Fruit fly (Drosophila melanogaster) whole organism, wandering third instar larva: ENCODE results near the gene nonA.

ENCODE experiments used
- Abd-B ChIP-seq: fragments of >200 bp; optimal IDR thresholded peaks from 2 replicates; lab custom pipeline; 2017; ENCODE audit warnings: missing biosample characterization, missing genetic modification characterization
- CG9705 ChIP-seq: fragments of 200-800 bp; sonication (Bioruptor generic); optimal IDR thresholded peaks from 2 replicates; lab custom pipeline; 2018; ENCODE audit warnings: missing biosample characterization, mild to moderate bottlenecking, missing genetic modification characterization
- Dfd ChIP-seq: fragments of >200 bp; optimal IDR thresholded peaks from 2 replicates; lab custom pipeline; 2017; ENCODE audit warnings: missing biosample characterization, missing genetic modification characterization
- Hr78 ChIP-seq: fragments of >200 bp; optimal IDR thresholded peaks from 2 replicates; lab custom pipeline; 2017; ENCODE audit warnings: missing biosample characterization, missing genetic modification characterization
- ey ChIP-seq: fragments of 200-800 bp; sonication (Bioruptor generic); optimal IDR thresholded peaks from 2 replicates; lab custom pipeline; 2016; ENCODE audit warnings: missing biosample characterization, missing genetic modification characterization
- h ChIP-seq: fragments of 200-800 bp; sonication (Bioruptor generic); optimal IDR thresholded peaks from 3 replicates; lab custom pipeline; 2016; ENCODE audit warnings: missing biosample characterization, mild to moderate bottlenecking, missing genetic modification characterization
- psq ChIP-seq: fragments of 200-800 bp; sonication (Bioruptor generic); optimal IDR thresholded peaks from 3 replicates; lab custom pipeline; 2017; ENCODE audit warnings: missing biosample characterization, mild to moderate bottlenecking, missing genetic modification characterization, moderate library complexity
- woc ChIP-seq: sonication (Bioruptor generic); optimal IDR thresholded peaks from 2 replicates; lab custom pipeline; 2016; ENCODE audit warnings: missing biosample characterization, mild to moderate bottlenecking, missing genetic modification characterization

- TF ChIP-seq CG9705 (no peak), Abd-B (no peak), h (GFP tag; lab: Kevin White, UChicago) (no peak), psq (no peak), Hr78 (GFP tag; lab: Kevin White, UChicago) (no peak), Dfd (GFP tag; lab: Kevin White, UChicago) (no peak), ey (no peak), woc (GFP tag; lab: Kevin White, UChicago) (no peak)
Observed at dm6 chrX:16330659-16331058, 30.7 kb upstream of the nonA start, which contains the start of gene CG9919.
